Fruit fly (Drosophila melanogaster): ENCODE data around the gene CG7142.

CG7142 gene

dm6 chr3R:18279494-18279893 lies at the start of gene CG7142:
CG7142 (minus strand) TSS chr3R:18279522.
- TF ChIP-seq psq (optimal IDR thresholded peaks at IDR 0.05) (no peak), ttk (optimal IDR thresholded peaks at IDR 0.05) (no peak), Myc (optimal IDR thresholded peaks at IDR 0.05) (no peak), insv (optimal IDR thresholded peaks at IDR 0.05) (no peak), Sin3A (optimal IDR thresholded peaks at IDR 0.05) (no peak), h (optimal IDR thresholded peaks at IDR 0.05) (no peak)

dm6 chr3R:18328842-18329241 lies 49.5 kb upstream of the CG7142 start, which contains the start of gene naz:
naz (minus strand) TSS chr3R:18328942.
- no peak for TF ChIP-seq psq (optimal IDR thresholded peaks at IDR 0.05)
- TF ChIP-seq Myc (optimal IDR thresholded peaks at IDR 0.05): no peak

dm6 chr3R:18314824-18315690 lies 35.7 kb upstream of the CG7142 start:
- no peak for TF ChIP-seq ttk (optimal IDR thresholded peaks at IDR 0.05)

dm6 chr3R:18314320-18314719 lies 35.0 kb upstream of the CG7142 start, which contains the start of gene PKD:
PKD (minus strand) TSS chr3R:18314407.
- TF ChIP-seq ttk (optimal IDR thresholded peaks at IDR 0.05): no peak
- no peak for TF ChIP-seq insv (optimal IDR thresholded peaks at IDR 0.05)
- no peak for TF ChIP-seq Sin3A (optimal IDR thresholded peaks at IDR 0.05)
- no peak for TF ChIP-seq Myc (optimal IDR thresholded peaks at IDR 0.05)
- TF ChIP-seq psq (optimal IDR thresholded peaks at IDR 0.05): no peak
- no peak for TF ChIP-seq h (optimal IDR thresholded peaks at IDR 0.05)

dm6 chr3R:18312761-18313160 lies 33.4 kb upstream of the CG7142 start:
- no peak for TF ChIP-seq Myc (optimal IDR thresholded peaks at IDR 0.05)
- no peak for TF ChIP-seq ttk (optimal IDR thresholded peaks at IDR 0.05)

dm6 chr3R:18311368-18311919 lies 32.1 kb upstream of the CG7142 start:
- TF ChIP-seq psq (optimal IDR thresholded peaks at IDR 0.05): no peak
- TF ChIP-seq Sin3A (optimal IDR thresholded peaks at IDR 0.05): no peak
- no peak for TF ChIP-seq h (optimal IDR thresholded peaks at IDR 0.05)
- TF ChIP-seq insv (optimal IDR thresholded peaks at IDR 0.05): no peak
- no peak for TF ChIP-seq Myc (optimal IDR thresholded peaks at IDR 0.05)
- TF ChIP-seq ttk (optimal IDR thresholded peaks at IDR 0.05): no peak

dm6 chr3R:18310766-18311367 lies 31.5 kb upstream of the CG7142 start:
- TF ChIP-seq Myc (optimal IDR thresholded peaks at IDR 0.05) (no peak), h (optimal IDR thresholded peaks at IDR 0.05) (no peak), ttk (optimal IDR thresholded peaks at IDR 0.05) (no peak), insv (optimal IDR thresholded peaks at IDR 0.05) (no peak), Sin3A (optimal IDR thresholded peaks at IDR 0.05) (no peak), psq (optimal IDR thresholded peaks at IDR 0.05) (no peak)

- no peak for TF ChIP-seq Myc (optimal IDR thresholded peaks at IDR 0.05)
- no peak for TF ChIP-seq h (optimal IDR thresholded peaks at IDR 0.05)
- no peak for TF ChIP-seq psq (optimal IDR thresholded peaks at IDR 0.05)
- no peak for TF ChIP-seq insv (optimal IDR thresholded peaks at IDR 0.05)
- no peak for TF ChIP-seq ttk (optimal IDR thresholded peaks at IDR 0.05)
- no peak for TF ChIP-seq Sin3A (optimal IDR thresholded peaks at IDR 0.05)
Observed at dm6 chr3R:18309910-18310309, 30.6 kb upstream of the CG7142 start.

dm6 chr3R:18302749-18303148 lies 23.4 kb upstream of the CG7142 start, which contains the start of gene CG7126:
CG7126 (minus strand) TSS chr3R:18302849.
- no peak for TF ChIP-seq h (optimal IDR thresholded peaks at IDR 0.05)
- TF ChIP-seq Myc (optimal IDR thresholded peaks at IDR 0.05): no peak
- no peak for TF ChIP-seq insv (optimal IDR thresholded peaks at IDR 0.05)
- TF ChIP-seq Sin3A (optimal IDR thresholded peaks at IDR 0.05): no peak
- TF ChIP-seq psq (optimal IDR thresholded peaks at IDR 0.05): no peak
- no peak for TF ChIP-seq ttk (optimal IDR thresholded peaks at IDR 0.05)

dm6 chr3R:18301569-18301968 lies 22.2 kb upstream of the CG7142 start, which contains the start of gene Polr1E:
Polr1E (minus strand) TSS chr3R:18301728.
- TF ChIP-seq psq (optimal IDR thresholded peaks at IDR 0.05) (no peak), Sin3A (optimal IDR thresholded peaks at IDR 0.05) (no peak), Myc (optimal IDR thresholded peaks at IDR 0.05) (no peak), h (optimal IDR thresholded peaks at IDR 0.05) (no peak), insv (optimal IDR thresholded peaks at IDR 0.05) (no peak), ttk (optimal IDR thresholded peaks at IDR 0.05) (no peak)

- TF ChIP-seq Myc (optimal IDR thresholded peaks at IDR 0.05): no peak
- no peak for TF ChIP-seq psq (optimal IDR thresholded peaks at IDR 0.05)
- TF ChIP-seq insv (optimal IDR thresholded peaks at IDR 0.05): no peak
- no peak for TF ChIP-seq h (optimal IDR thresholded peaks at IDR 0.05)
- no peak for TF ChIP-seq ttk (optimal IDR thresholded peaks at IDR 0.05)
- no peak for TF ChIP-seq Sin3A (optimal IDR thresholded peaks at IDR 0.05)
Observed at dm6 chr3R:18298900-18299321, 19.6 kb upstream of the CG7142 start, which contains the start of gene Dlc90F. Dlc90F (plus strand) TSS chr3R:18299229.

- TF ChIP-seq Sin3A (optimal IDR thresholded peaks at IDR 0.05) (no peak), h (optimal IDR thresholded peaks at IDR 0.05) (no peak), psq (optimal IDR thresholded peaks at IDR 0.05) (no peak), Myc (optimal IDR thresholded peaks at IDR 0.05) (no peak), ttk (optimal IDR thresholded peaks at IDR 0.05) (no peak), insv (optimal IDR thresholded peaks at IDR 0.05) (no peak)
Observed at dm6 chr3R:18298298-18298899, 19.1 kb upstream of the CG7142 start.
